Worm (Caenorhabditis elegans) whole organism, L4 larva: ENCODE measurements around the gene enri-1.
A peak's percentile ranks its signal among the peaks of the same experiment; 100 is the strongest.

ENCODE experiments used
- D1046.2 ChIP-seq: fragments of 200-800 bp; sonication (Bioruptor generic); IDR thresholded peaks from 2 replicates; pipeline ENCODE4 v1.3.6; 2022; ENCODE audit warnings: missing genetic modification characterization, missing compliant biosample characterization
- F26F4.8 ChIP-seq: fragments of 200-800 bp; sonication (Bioruptor generic); conservative IDR thresholded peaks from 2 replicates; pipeline ENCODE4 v1.3.6; 2022; ENCODE audit warnings: missing genetic modification characterization, missing compliant biosample characterization
- F37D6.2 ChIP-seq: sonication (generic microtip); optimal IDR thresholded peaks from 2 replicates; lab custom pipeline; 2016; ENCODE audit warnings: mild to moderate bottlenecking, missing genetic modification characterization, missing compliant biosample characterization
- F44E2.7 ChIP-seq: fragments of 200-800 bp; sonication (Bioruptor generic); IDR thresholded peaks from 2 replicates; pipeline ENCODE4 v2.1.2; 2022; ENCODE audit warnings: missing genetic modification characterization, missing compliant biosample characterization
- R02D3.7 ChIP-seq: fragments of 150-350 bp; sonication (generic microtip); optimal IDR thresholded peaks from 3 replicates; lab custom pipeline; 2014; ENCODE audit warnings: missing biosample characterization, missing genetic modification characterization
- T26A8.4 ChIP-seq: fragments of 200-800 bp; sonication (Bioruptor generic); IDR thresholded peaks from 2 replicates; pipeline ENCODE4 v1.3.6; 2022; ENCODE audit warnings: missing genetic modification characterization, missing compliant biosample characterization
- Y105C5A.15 ChIP-seq: fragments of 200-800 bp; sonication (Bioruptor generic); IDR thresholded peaks from 2 replicates; pipeline ENCODE4 v1.3.6; 2022; ENCODE audit warnings: missing genetic modification characterization, missing compliant biosample characterization
- Y48G9A.11 ChIP-seq: fragments of 200-800 bp; sonication (Bioruptor generic); IDR thresholded peaks from 2 replicates; pipeline ENCODE4 v1.3.6; 2022; ENCODE audit warnings: missing genetic modification reagents, missing genetic modification characterization, missing compliant biosample characterization
- aha-1 ChIP-seq: fragments of 150-350 bp; peaks from one replicate; lab custom pipeline; 2014; ENCODE audit warnings: missing biosample characterization, missing genetic modification characterization
- aly-2 ChIP-seq: sonication (generic microtip); optimal IDR thresholded peaks from 2 replicates; lab custom pipeline; 2018; ENCODE audit warnings: missing biosample characterization, missing genetic modification characterization
- ceh-28 ChIP-seq: fragments of 150-350 bp; optimal IDR thresholded peaks from 2 replicates; lab custom pipeline; 2014; ENCODE audit warnings: missing biosample characterization, missing genetic modification reagents, missing genetic modification characterization
- ceh-44 ChIP-seq: fragments of 200-800 bp; sonication (Bioruptor generic); IDR thresholded peaks from 2 replicates; pipeline ENCODE4 v1.3.6; 2022; ENCODE audit warnings: missing genetic modification reagents, missing genetic modification characterization, missing compliant biosample characterization
- ces-1 ChIP-seq: fragments of 150-350 bp; sonication (generic microtip); optimal IDR thresholded peaks from 4 replicates; lab custom pipeline; 2014; ENCODE audit warnings: missing biosample characterization, missing genetic modification reagents, missing genetic modification characterization
- daf-12 ChIP-seq: fragments of 150-350 bp; optimal IDR thresholded peaks from 2 replicates; lab custom pipeline; 2014; ENCODE audit warnings: missing biosample characterization, missing genetic modification reagents, missing genetic modification characterization
- daf-16 ChIP-seq, 3 experiments: sonication (generic microtip); optimal IDR thresholded peaks; 2 replicates each; lab custom pipeline; 2016 to 2017; ENCODE audit warnings: missing genetic modification characterization in 3 of 3, missing genetic modification reagents in 3 of 3, mild to moderate bottlenecking in 2 of 3, missing compliant biosample characterization in 2 of 3, missing biosample characterization in 1 of 3, moderate library complexity in 1 of 3
- daf-19 ChIP-seq: fragments of 200-800 bp; sonication (Bioruptor generic); conservative IDR thresholded peaks from 2 replicates; pipeline ENCODE4 v1.3.6; 2022; ENCODE audit warnings: missing genetic modification characterization, missing compliant biosample characterization
- daf-8 ChIP-seq: fragments of 200-800 bp; sonication (Bioruptor generic); IDR thresholded peaks from 2 replicates; pipeline ENCODE4 v1.3.6; 2022; ENCODE audit warnings: missing genetic modification characterization, missing compliant biosample characterization
- dmd-6 ChIP-seq: fragments of 200-800 bp; sonication (Bioruptor generic); IDR thresholded peaks from 2 replicates; pipeline ENCODE4 v1.3.6; 2022; ENCODE audit warnings: missing genetic modification reagents, missing genetic modification characterization, missing compliant biosample characterization
- egl-27 ChIP-seq: sonication (generic microtip); optimal IDR thresholded peaks from 3 replicates; lab custom pipeline; 2017; ENCODE audit warnings: missing biosample characterization, missing genetic modification reagents, missing genetic modification characterization
- egl-43 ChIP-seq: fragments of 200-800 bp; sonication (Bioruptor generic); IDR thresholded peaks from 2 replicates; pipeline ENCODE4 v1.3.6; 2022; ENCODE audit warnings: missing genetic modification reagents, missing genetic modification characterization, missing compliant biosample characterization
- hif-1 ChIP-seq, 2 experiments: sonication (generic microtip); optimal IDR thresholded peaks; 2 replicates each; lab custom pipeline; 2016 to 2017; ENCODE audit warnings: missing compliant biosample characterization in 2 of 2, missing genetic modification characterization in 2 of 2, missing genetic modification reagents in 2 of 2, missing genotype in 2 of 2, mild to moderate bottlenecking in 1 of 2
- hmg-1.1 ChIP-seq: fragments of 200-800 bp; sonication (Bioruptor generic); IDR thresholded peaks from 2 replicates; pipeline ENCODE4 v1.3.6; 2022; ENCODE audit warnings: missing genetic modification reagents, missing genetic modification characterization, missing compliant biosample characterization
- jun-1 ChIP-seq: fragments of 150-350 bp; optimal IDR thresholded peaks from 2 replicates; lab custom pipeline; 2014; ENCODE audit warnings: missing biosample characterization, missing genetic modification reagents, missing genetic modification characterization
- lin-13 ChIP-seq: fragments of 150-350 bp; optimal IDR thresholded peaks from 2 replicates; lab custom pipeline; 2014; ENCODE audit warnings: missing biosample characterization, missing genetic modification reagents, missing genetic modification characterization
- lin-15B ChIP-seq: fragments of 150-350 bp; sonication (generic microtip); optimal IDR thresholded peaks from 3 replicates; lab custom pipeline; 2014; ENCODE audit warnings: missing biosample characterization, missing genetic modification characterization
- lin-39 ChIP-seq: fragments of 150-350 bp; optimal IDR thresholded peaks from 2 replicates; lab custom pipeline; 2014; ENCODE audit warnings: missing biosample characterization, missing genetic modification reagents, missing genetic modification characterization
- lsy-2 ChIP-seq, 2 experiments: fragments of 150-350 bp in 1 of 2; sonication (generic microtip) in 1 of 2; optimal IDR thresholded peaks; 2 replicates each; lab custom pipeline; 2014 to 2017; ENCODE audit warnings: missing biosample characterization in 2 of 2, missing genetic modification characterization in 2 of 2
- mdt-29 ChIP-seq: fragments of 200-800 bp; sonication (Bioruptor generic); IDR thresholded peaks from 2 replicates; pipeline ENCODE4 v1.3.6; 2022; ENCODE audit warnings: missing genetic modification reagents, missing genetic modification characterization, missing compliant biosample characterization
- mxl-2 ChIP-seq: fragments of 200-800 bp; sonication (Bioruptor generic); conservative IDR thresholded peaks from 2 replicates; pipeline ENCODE4 v1.3.6; 2022; ENCODE audit warnings: missing genetic modification reagents, missing genetic modification characterization, missing compliant biosample characterization
- nhr-111 ChIP-seq: fragments of 200-800 bp; sonication (Bioruptor generic); optimal IDR thresholded peaks from 2 replicates; lab custom pipeline; 2018; ENCODE audit warnings: mild to moderate bottlenecking, missing genetic modification characterization, missing compliant biosample characterization
- nhr-237 ChIP-seq: sonication (generic microtip); optimal IDR thresholded peaks from 2 replicates; lab custom pipeline; 2017; ENCODE audit warnings: missing biosample characterization, missing genetic modification characterization
- nhr-25 ChIP-seq: sonication (generic microtip); optimal IDR thresholded peaks from 2 replicates; lab custom pipeline; 2017; ENCODE audit warnings: missing genetic modification characterization, mild to moderate bottlenecking, missing compliant biosample characterization, antibody characterized with exemption, moderate library complexity, borderline replicate concordance; ENCODE audit not compliant: insufficient read depth
- nhr-28 ChIP-seq: fragments of 150-350 bp; optimal IDR thresholded peaks from 2 replicates; lab custom pipeline; 2014; ENCODE audit warnings: missing biosample characterization, missing genetic modification characterization
- nhr-48 ChIP-seq: sonication (generic microtip); optimal IDR thresholded peaks from 2 replicates; lab custom pipeline; 2016; ENCODE audit warnings: mild to moderate bottlenecking, missing genetic modification characterization, missing compliant biosample characterization
- nhr-6 ChIP-seq: fragments of 150-350 bp; optimal IDR thresholded peaks from 2 replicates; lab custom pipeline; 2014; ENCODE audit warnings: missing biosample characterization, missing genetic modification characterization
- nhr-76 ChIP-seq: fragments of 150-350 bp; optimal IDR thresholded peaks from 2 replicates; lab custom pipeline; 2014; ENCODE audit warnings: missing biosample characterization, missing genetic modification characterization
- nhr-77 ChIP-seq: fragments of 150-350 bp; optimal IDR thresholded peaks from 2 replicates; lab custom pipeline; 2014; ENCODE audit warnings: missing biosample characterization, missing genetic modification characterization
- pha-4 ChIP-seq, 2 experiments: fragments of 150-350 bp in 1 of 2; fragments of 200-800 bp in 1 of 2; sonication (Bioruptor generic) in 1 of 2; IDR thresholded peaks in 1 of 2; optimal IDR thresholded peaks in 1 of 2; 2 replicates each; pipeline versions ENCODE4 v1.3.6 to Lab custom; 2014 to 2022; ENCODE audit warnings: missing genetic modification characterization in 2 of 2, missing genetic modification reagents in 2 of 2, missing biosample characterization in 1 of 2, missing compliant biosample characterization in 1 of 2
- php-3 ChIP-seq: fragments of 200-800 bp; sonication (Bioruptor generic); IDR thresholded peaks from 2 replicates; pipeline ENCODE4 v1.3.6; 2022; ENCODE audit warnings: missing genetic modification reagents, missing genetic modification characterization, missing compliant biosample characterization
- pqm-1 ChIP-seq: sonication (generic microtip); optimal IDR thresholded peaks from 2 replicates; lab custom pipeline; 2017; ENCODE audit warnings: missing biosample characterization, missing genetic modification characterization
- skn-1 ChIP-seq: fragments of 150-350 bp; optimal IDR thresholded peaks from 2 replicates; lab custom pipeline; 2014; ENCODE audit warnings: missing biosample characterization, missing genetic modification characterization
- snpc-1.2 ChIP-seq: fragments of 200-800 bp; sonication (Bioruptor generic); IDR thresholded peaks from 2 replicates; pipeline ENCODE4 v1.3.6; 2022; ENCODE audit warnings: missing genetic modification reagents, missing genetic modification characterization, missing compliant biosample characterization
- spr-3 ChIP-seq: fragments of 200-800 bp; sonication (Bioruptor generic); optimal IDR thresholded peaks from 2 replicates; lab custom pipeline; 2018; ENCODE audit warnings: mild to moderate bottlenecking, missing genetic modification characterization, missing compliant biosample characterization
- tag-97 ChIP-seq: fragments of 200-800 bp; sonication (Bioruptor generic); IDR thresholded peaks from 2 replicates; pipeline ENCODE4 v1.3.6; 2022; ENCODE audit warnings: missing genetic modification characterization, missing compliant biosample characterization
- tra-1 ChIP-seq: fragments of 200-800 bp; sonication (Bioruptor generic); IDR thresholded peaks from 2 replicates; pipeline ENCODE4 v1.3.6; 2022; ENCODE audit warnings: missing genetic modification reagents, missing genetic modification characterization, missing compliant biosample characterization
- unc-62 ChIP-seq, 3 experiments: fragments of 150-350 bp in 1 of 3; sonication (generic microtip); optimal IDR thresholded peaks in 2 of 3; peaks in 1 of 3; 1 replicate in 1 of 3; 2 replicates in 2 of 3; lab custom pipeline; 2014 to 2017; ENCODE audit warnings: missing biosample characterization in 3 of 3, missing genetic modification characterization in 3 of 3, missing genetic modification reagents in 3 of 3, missing genotype in 1 of 3
- vab-7 ChIP-seq: fragments of 200-800 bp; sonication (Bioruptor generic); IDR thresholded peaks from 2 replicates; pipeline ENCODE4 v1.3.6; 2022; ENCODE audit warnings: missing genetic modification reagents, missing genetic modification characterization, missing compliant biosample characterization
- zfp-2 ChIP-seq: sonication (generic microtip); optimal IDR thresholded peaks from 2 replicates; lab custom pipeline; 2016; ENCODE audit warnings: mild to moderate bottlenecking, missing genetic modification characterization, missing compliant biosample characterization
- zip-11 ChIP-seq: fragments of 200-800 bp; sonication (Bioruptor generic); IDR thresholded peaks from 2 replicates; pipeline ENCODE4 v1.3.6; 2022; ENCODE audit warnings: missing genetic modification characterization, missing compliant biosample characterization
- ztf-11 ChIP-seq: fragments of 150-350 bp; optimal IDR thresholded peaks from 2 replicates; lab custom pipeline; 2014; ENCODE audit warnings: missing biosample characterization, missing genetic modification characterization
- ztf-7 ChIP-seq: fragments of 150-350 bp; optimal IDR thresholded peaks from 2 replicates; lab custom pipeline; 2014; ENCODE audit warnings: missing biosample characterization, missing genetic modification characterization

Gene enri-1

ce11 chrII:2317883-2318357 lies 23.5 kb downstream of the enri-1 start, which contains the start of the genes ZK1240.5 and ZK1240.9:
Gene ZK1240.5, minus strand, starts transcription at chrII:2317933.
Gene ZK1240.9, plus strand, starts transcription at chrII:2318189.
- TF ChIP-seq nhr-25 (tag; lab: Kevin White, UChicago) (no peak), nhr-76 (tag; lab: Kevin White, UChicago) (no peak), aly-2 (tag; lab: Kevin White, UChicago) (no peak), ceh-44 (no peak), jun-1 (tag; lab: Kevin White, UChicago) (no peak), ztf-7 (tag; lab: Kevin White, UChicago) (no peak), ztf-11 (tag; lab: Kevin White, UChicago) (no peak), lin-39 (tag; lab: Kevin White, UChicago) (no peak), mdt-29 (GFP tag; lab: Robert Waterston, UW) (no peak), F26F4.8 (GFP tag; lab: Robert Waterston, UW) (no peak), daf-19 (no peak), zip-11 (GFP tag; lab: Robert Waterston, UW) (no peak), daf-16 (GFP tag; optimal IDR thresholded peaks at IDR 0.05; lab: Kevin White, UChicago) (no peak), daf-16 (tag; optimal IDR thresholded peaks at IDR 0.05; lab: Kevin White, UChicago) (no peak), hmg-1.1 (GFP tag; lab: Robert Waterston, UW) (no peak), pha-4 (GFP tag; IDR thresholded peaks at IDR 0.05; lab: Robert Waterston, UW) (no peak), pha-4 (tag; optimal IDR thresholded peaks at IDR 0.05; lab: Kevin White, UChicago) (no peak), F44E2.7 (GFP tag; lab: Robert Waterston, UW) (no peak), aha-1 (tag; lab: Kevin White, UChicago) (peak; percentile 22), nhr-237 (tag; lab: Kevin White, UChicago) (no peak), hif-1 (tag; optimal IDR thresholded peaks at IDR 0.05; lab: Kevin White, UChicago) (no peak), ces-1 (GFP tag; lab: Kevin White, UChicago) (no peak), mxl-2 (GFP tag; lab: Robert Waterston, UW) (no peak), nhr-48 (no peak), pqm-1 (tag; lab: Kevin White, UChicago) (peak; percentile 76), zfp-2 (no peak), F37D6.2 (tag; lab: Kevin White, UChicago) (no peak), T26A8.4 (GFP tag; lab: Robert Waterston, UW) (no peak), nhr-111 (GFP tag; lab: Kevin White, UChicago) (no peak), egl-27 (tag; lab: Kevin White, UChicago) (no peak), D1046.2 (GFP tag; lab: Robert Waterston, UW) (no peak), R02D3.7 (no peak), egl-43 (GFP tag; lab: Robert Waterston, UW) (no peak), spr-3 (GFP tag; lab: Kevin White, UChicago) (no peak), lin-15B (tag; lab: Kevin White, UChicago) (no peak), tag-97 (GFP tag; lab: Robert Waterston, UW) (no peak), skn-1 (tag; lab: Kevin White, UChicago) (no peak), ceh-28 (no peak), nhr-6 (tag; lab: Kevin White, UChicago) (no peak), unc-62 (GFP tag; optimal IDR thresholded peaks at IDR 0.05 in 1 of 2; lab: Kevin White, UChicago) (peak in 1 of 2 experiments; percentile 72), unc-62 (tag; optimal IDR thresholded peaks at IDR 0.05; lab: Kevin White, UChicago) (no peak), daf-8 (GFP tag; lab: Robert Waterston, UW) (no peak), php-3 (GFP tag; lab: Robert Waterston, UW) (peak; percentile 9; the same call in 1 of the 2 replicates), Y48G9A.11 (no peak), Y105C5A.15 (GFP tag; lab: Robert Waterston, UW) (no peak), nhr-77 (tag; lab: Kevin White, UChicago) (no peak), dmd-6 (GFP tag; lab: Robert Waterston, UW) (0 out of 2 replicates have a peak, but pooled peaks have one; percentile 14), snpc-1.2 (GFP tag; lab: Robert Waterston, UW) (no peak), lin-13 (no peak), tra-1 (GFP tag; lab: Robert Waterston, UW) (no peak), daf-12 (no peak), lsy-2 (tag; optimal IDR thresholded peaks at IDR 0.05; lab: Kevin White, UChicago) (no peak), nhr-28 (tag; lab: Kevin White, UChicago) (peak; percentile 26), vab-7 (GFP tag; lab: Robert Waterston, UW) (no peak)
